Fruit fly (Drosophila melanogaster): ENCODE data around the gene ERR.
A peak's percentile ranks its signal among the peaks of the same experiment; 100 is the strongest.

The ERR gene

dm6 chr3L:8156199-8156598 lies 30.3 kb downstream of the ERR start (continued):
- TF ChIP-seq CG3032 (tag; optimal IDR thresholded peaks at IDR 0.05) (peak; percentile 34), CG6854 (GFP tag; optimal IDR thresholded peaks at IDR 0.05) (no peak), Ets21C (GFP tag; optimal IDR thresholded peaks at IDR 0.05) (no peak), svp (GFP tag) (peak; percentile 75), CG3919 (GFP tag; optimal IDR thresholded peaks at IDR 0.05) (peak; percentile 42), Smox (GFP tag; optimal IDR thresholded peaks at IDR 0.05) (peak; percentile 12), Sox15 (GFP tag; optimal IDR thresholded peaks at IDR 0.05) (no peak), CG6276 (GFP tag; optimal IDR thresholded peaks at IDR 0.05) (peak; percentile 36), CG8319 (GFP tag; optimal IDR thresholded peaks at IDR 0.05) (no peak), Hr4 (GFP tag; optimal IDR thresholded peaks at IDR 0.05) (peak; percentile 15), CG6808 (GFP tag; optimal IDR thresholded peaks at IDR 0.05) (no peak), cyc (GFP tag; optimal IDR thresholded peaks at IDR 0.05) (peak; percentile 11), Met (GFP tag; optimal IDR thresholded peaks at IDR 0.05) (peak; percentile 29), Lpt (GFP tag; optimal IDR thresholded peaks at IDR 0.05) (no peak), CG34406 (GFP tag; optimal IDR thresholded peaks at IDR 0.05) (peak; percentile 45), Sox14 (GFP tag; optimal IDR thresholded peaks at IDR 0.05) (no peak)

DNA sequence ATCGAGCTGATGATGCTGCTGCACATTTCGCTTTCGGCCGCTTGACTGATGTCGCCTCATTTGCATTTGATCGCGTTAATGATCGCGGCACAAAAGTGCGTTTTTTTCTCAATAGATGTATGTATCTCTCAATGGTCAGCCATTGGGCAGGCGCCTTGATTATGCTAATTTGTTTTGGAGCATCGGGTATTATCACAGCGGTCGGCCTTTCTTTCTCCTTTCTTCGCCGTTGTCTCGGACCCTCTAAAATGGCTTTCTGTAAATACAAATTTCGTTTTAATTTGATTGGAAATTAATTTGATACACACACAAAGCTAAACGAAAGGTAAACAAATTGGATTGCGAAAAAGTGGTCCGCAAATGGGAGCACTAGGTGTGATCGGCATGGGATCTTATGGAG lies 31.1 kb downstream of the ERR start:
- TF ChIP-seq CG6808 (GFP tag; optimal IDR thresholded peaks at IDR 0.05), result no peak
- TF ChIP-seq CG8632 (GFP tag; optimal IDR thresholded peaks at IDR 0.05), result no peak
- no peak for TF ChIP-seq Met (GFP tag; optimal IDR thresholded peaks at IDR 0.05)
- no peak for TF ChIP-seq CG34406 (GFP tag; optimal IDR thresholded peaks at IDR 0.05)
- no peak for TF ChIP-seq fd85E (GFP tag; optimal IDR thresholded peaks at IDR 0.05)
- TF ChIP-seq pdm3 (GFP tag; optimal IDR thresholded peaks at IDR 0.05), result no peak
- no peak for TF ChIP-seq CG10669 (GFP tag; optimal IDR thresholded peaks at IDR 0.05)
- no peak for TF ChIP-seq Gug (GFP tag; IDR thresholded peaks at IDR 0.05)

- TF ChIP-seq CG1621 (tag; optimal IDR thresholded peaks at IDR 0.05) (no peak), pdm3 (GFP tag; optimal IDR thresholded peaks at IDR 0.05) (no peak), CG6808 (GFP tag; optimal IDR thresholded peaks at IDR 0.05) (peak; percentile 41), CG10669 (GFP tag; optimal IDR thresholded peaks at IDR 0.05) (peak; percentile 9), CG9139 (GFP tag; optimal IDR thresholded peaks at IDR 0.05) (peak; percentile 36), CG8632 (GFP tag; optimal IDR thresholded peaks at IDR 0.05) (peak; percentile 10), CG8319 (GFP tag; optimal IDR thresholded peaks at IDR 0.05) (no peak), CG11762 (GFP tag; optimal IDR thresholded peaks at IDR 0.05; ENCODE audit: insufficient read depth) (no peak), ss (GFP tag; optimal IDR thresholded peaks at IDR 0.05) (peak in 1 of 2 experiments; percentile 36), CG11294 (GFP tag; IDR thresholded peaks at IDR 0.05) (no peak), Eip78C (GFP tag) (peak; percentile 18), CG10631 (GFP tag; optimal IDR thresholded peaks at IDR 0.05) (no peak), CG15336 (GFP tag; IDR thresholded peaks at IDR 0.05) (peak; percentile 37; the same call in 1 of the 2 replicates), Hr39 (GFP tag; optimal IDR thresholded peaks at IDR 0.05) (no peak), spab (GFP tag; optimal IDR thresholded peaks at IDR 0.05) (peak; percentile 18), Smox (GFP tag; optimal IDR thresholded peaks at IDR 0.05) (no peak)
Observed at dm6 chr3L:8154544-8154943, 31.9 kb downstream of the ERR start.

dm6 chr3L:8153206-8153996 lies 33.1 kb downstream of the ERR start:
- peak; percentile 83 for TF ChIP-seq dac (GFP tag; optimal IDR thresholded peaks at IDR 0.05)
- TF ChIP-seq vri (GFP tag; optimal IDR thresholded peaks at IDR 0.05), result peak; percentile 17
- peak; percentile 96 for TF ChIP-seq eg (GFP tag; IDR thresholded peaks at IDR 0.05)
- TF ChIP-seq CG10631 (GFP tag; optimal IDR thresholded peaks at IDR 0.05), result peak; percentile 80
- peak; percentile 53 for TF ChIP-seq CG3032 (tag; optimal IDR thresholded peaks at IDR 0.05)
- TF ChIP-seq Smox (GFP tag; optimal IDR thresholded peaks at IDR 0.05), result peak; percentile 29
- peak; percentile 62 for TF ChIP-seq Met (GFP tag; optimal IDR thresholded peaks at IDR 0.05)
- TF ChIP-seq OdsH (GFP tag; optimal IDR thresholded peaks at IDR 0.05), result peak; percentile 90
- TF ChIP-seq Ets96B (tag; optimal IDR thresholded peaks at IDR 0.05), result peak; percentile 52
- TF ChIP-seq topi (GFP tag; optimal IDR thresholded peaks at IDR 0.05), result peak; percentile 62
- TF ChIP-seq CG6854 (GFP tag; optimal IDR thresholded peaks at IDR 0.05), result no peak
- peak; percentile 46 for TF ChIP-seq esn (GFP tag; optimal IDR thresholded peaks at IDR 0.05)
- TF ChIP-seq CG8632 (GFP tag; optimal IDR thresholded peaks at IDR 0.05), result peak; percentile 63
- peak; percentile 47 for TF ChIP-seq CG8319 (GFP tag; optimal IDR thresholded peaks at IDR 0.05)
- TF ChIP-seq Eip93F (GFP tag; optimal IDR thresholded peaks at IDR 0.05), result no peak
- TF ChIP-seq Hr38 (GFP tag; optimal IDR thresholded peaks at IDR 0.05), result peak; percentile 63
- TF ChIP-seq lz (GFP tag; optimal IDR thresholded peaks at IDR 0.05), result peak; percentile 51
- TF ChIP-seq cyc (GFP tag; optimal IDR thresholded peaks at IDR 0.05), result peak; percentile 50
- TF ChIP-seq Hr39 (GFP tag; optimal IDR thresholded peaks at IDR 0.05), result peak; percentile 48
- TF ChIP-seq CG6792 (GFP tag; optimal IDR thresholded peaks at IDR 0.05), result peak; percentile 61
- peak; percentile 95 for TF ChIP-seq CG32006 (GFP tag; optimal IDR thresholded peaks at IDR 0.05)
- no peak for TF ChIP-seq CG1621 (tag; optimal IDR thresholded peaks at IDR 0.05)
- TF ChIP-seq CG9139 (GFP tag; optimal IDR thresholded peaks at IDR 0.05), result no peak
